Worm (Caenorhabditis elegans) whole organism, L3 larva: ENCODE measurements around the gene scd-2.

Source experiments
- elt-3 ChIP-seq, 3 experiments: fragments of 150-350 bp in 1 of 3; sonication (generic microtip) in 2 of 3; optimal IDR thresholded peaks; 2 replicates in 2 of 3; 4 replicates in 1 of 3; lab custom pipeline; 2014 to 2017; ENCODE audit warnings: missing biosample characterization in 3 of 3, missing genetic modification characterization in 3 of 3
- nfya-1 ChIP-seq: sonication (generic microtip); optimal IDR thresholded peaks from 2 replicates; lab custom pipeline; 2017; ENCODE audit warnings: missing genetic modification characterization, mild to moderate bottlenecking, missing compliant biosample characterization, antibody characterized with exemption, moderate library complexity; ENCODE audit not compliant: insufficient read depth
- nhr-25 ChIP-seq: sonication (generic microtip); optimal IDR thresholded peaks from 2 replicates; lab custom pipeline; 2017; ENCODE audit warnings: missing biosample characterization, missing genetic modification characterization
- nhr-67 ChIP-seq: fragments of 150-350 bp; optimal IDR thresholded peaks from 2 replicates; lab custom pipeline; 2014; ENCODE audit warnings: missing biosample characterization, missing genetic modification characterization

DNA sequence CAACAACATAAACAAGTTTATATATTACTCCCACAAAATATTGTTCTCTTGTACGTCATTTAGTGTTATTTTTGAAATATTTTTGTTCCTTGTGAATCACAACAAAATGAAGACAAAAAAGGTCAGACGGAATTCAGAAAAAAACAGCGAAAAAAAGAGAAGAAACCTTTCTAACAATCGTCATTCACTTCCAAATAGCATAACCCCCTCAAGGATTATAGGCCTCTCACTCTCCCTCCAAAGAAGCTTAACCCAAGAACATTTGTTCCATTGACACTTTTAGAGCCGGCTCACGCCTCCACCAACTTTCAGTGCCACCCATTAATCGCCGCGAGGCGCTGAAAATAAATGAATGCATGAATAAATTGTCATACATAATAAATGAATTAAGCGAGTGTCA, 26.5 kb downstream of the scd-2 start:
- TF ChIP-seq elt-3 (tag; optimal IDR thresholded peaks at IDR 0.05; lab: Kevin White, UChicago) (no peak), nfya-1 (tag; lab: Kevin White, UChicago) (no peak), nhr-25 (tag; lab: Kevin White, UChicago) (no peak), nhr-67 (tag; lab: Kevin White, UChicago) (no peak)
